Worm (Caenorhabditis elegans): ENCODE results near the gene T07G12.2.

ce11 chrIV:10543361-10543760 lies 12.9 kb downstream of the T07G12.2 start:
- TF ChIP-seq nhr-77 (tag; optimal IDR thresholded peaks at IDR 0.05) = peak; percentile 73
- peak; percentile 62 for TF ChIP-seq dve-1 (tag; optimal IDR thresholded peaks at IDR 0.05; ENCODE audit: insufficient read depth)
- TF ChIP-seq nhr-237 (tag; optimal IDR thresholded peaks at IDR 0.05) = no peak
- TF ChIP-seq nhr-76 (tag; optimal IDR thresholded peaks at IDR 0.05) = no peak
- TF ChIP-seq unc-62 (GFP tag; optimal IDR thresholded peaks at IDR 0.05 in 1 of 2) = no peak
- no peak for TF ChIP-seq unc-62 (tag; optimal IDR thresholded peaks at IDR 0.05)
- no peak for TF ChIP-seq nhr-6 (tag; optimal IDR thresholded peaks at IDR 0.05)
- TF ChIP-seq lin-39 (tag; optimal IDR thresholded peaks at IDR 0.05) = no peak
- no peak for TF ChIP-seq lsy-2 (tag; optimal IDR thresholded peaks at IDR 0.05)
- TF ChIP-seq lin-13 (GFP tag; optimal IDR thresholded peaks at IDR 0.05) = no peak
- no peak for TF ChIP-seq daf-12 (tag; optimal IDR thresholded peaks at IDR 0.05)
- TF ChIP-seq nhr-42 (GFP tag; IDR thresholded peaks at IDR 0.05) = no peak
- no peak for TF ChIP-seq nhr-11 (tag; optimal IDR thresholded peaks at IDR 0.05)
